Worm (Caenorhabditis elegans) whole organism, young adult: Measurements from ENCODE around the gene Y39A1A.27.

Experiments
- F49E8.2 ChIP-seq: sonication (generic microtip); optimal IDR thresholded peaks from 3 replicates; lab custom pipeline; 2017; ENCODE audit warnings: missing genetic modification characterization, mild to moderate bottlenecking, missing compliant biosample characterization, antibody characterized with exemption, moderate library complexity; ENCODE audit not compliant: insufficient read depth
- nhr-179 ChIP-seq: sonication (generic microtip); optimal IDR thresholded peaks from 2 replicates; lab custom pipeline; 2016; ENCODE audit warnings: mild to moderate bottlenecking, missing genetic modification characterization, missing compliant biosample characterization
- snpc-4 ChIP-seq, 5 experiments: fragments of 150-350 bp in 1 of 5; sonication (generic microtip) in 4 of 5; optimal IDR thresholded peaks; 2 replicates each; lab custom pipeline; 2014 to 2018; ENCODE audit warnings: missing genetic modification characterization in 5 of 5, missing biosample characterization in 3 of 5, antibody characterized with exemption in 2 of 5, mild to moderate bottlenecking in 2 of 5, missing compliant biosample characterization in 2 of 5, missing genotype in 2 of 5, moderate library complexity in 2 of 5, missing genetic modification reagents in 1 of 5
- unc-62 ChIP-seq: fragments of 150-350 bp; optimal IDR thresholded peaks from 2 replicates; lab custom pipeline; 2014; ENCODE audit warnings: missing biosample characterization, missing genetic modification reagents, missing genetic modification characterization

- TF ChIP-seq nhr-179 (tag; lab: Kevin White, UChicago) (no peak), unc-62 (GFP tag; lab: Kevin White, UChicago) (no peak), F49E8.2 (tag; lab: Kevin White, UChicago) (no peak), snpc-4 (GFP tag; optimal IDR thresholded peaks at IDR 0.05; lab: Kevin White, UChicago) (no peak), snpc-4 (tag; optimal IDR thresholded peaks at IDR 0.05; lab: Kevin White, UChicago) (no peak)
Measured at ce11 chrIII:10600894-10601293, 37.9 kb upstream of the Y39A1A.27 start.
